Fruit fly (Drosophila melanogaster) Kc167 (cell line): Measurements from ENCODE around the gene Sik2.

Experiments
- Myc ChIP-seq: fragments of >200 bp; optimal IDR thresholded peaks from 2 replicates; lab custom pipeline; 2017; ENCODE audit warnings: missing external identifiers
- Sin3A ChIP-seq: fragments of >200 bp; optimal IDR thresholded peaks from 2 replicates; lab custom pipeline; 2018; ENCODE audit warnings: missing external identifiers
- h ChIP-seq: fragments of >200 bp; optimal IDR thresholded peaks from 3 replicates; lab custom pipeline; 2018; ENCODE audit warnings: missing external identifiers
- insv ChIP-seq: fragments of >200 bp; optimal IDR thresholded peaks from 3 replicates; lab custom pipeline; 2018; ENCODE audit warnings: missing external identifiers
- psq ChIP-seq: fragments of >200 bp; optimal IDR thresholded peaks from 2 replicates; lab custom pipeline; 2017; ENCODE audit warnings: missing external identifiers
- ttk ChIP-seq: sonication (Bioruptor generic); optimal IDR thresholded peaks from 2 replicates; lab custom pipeline; 2017; ENCODE audit warnings: missing external identifiers

Sik2 gene

DNA sequence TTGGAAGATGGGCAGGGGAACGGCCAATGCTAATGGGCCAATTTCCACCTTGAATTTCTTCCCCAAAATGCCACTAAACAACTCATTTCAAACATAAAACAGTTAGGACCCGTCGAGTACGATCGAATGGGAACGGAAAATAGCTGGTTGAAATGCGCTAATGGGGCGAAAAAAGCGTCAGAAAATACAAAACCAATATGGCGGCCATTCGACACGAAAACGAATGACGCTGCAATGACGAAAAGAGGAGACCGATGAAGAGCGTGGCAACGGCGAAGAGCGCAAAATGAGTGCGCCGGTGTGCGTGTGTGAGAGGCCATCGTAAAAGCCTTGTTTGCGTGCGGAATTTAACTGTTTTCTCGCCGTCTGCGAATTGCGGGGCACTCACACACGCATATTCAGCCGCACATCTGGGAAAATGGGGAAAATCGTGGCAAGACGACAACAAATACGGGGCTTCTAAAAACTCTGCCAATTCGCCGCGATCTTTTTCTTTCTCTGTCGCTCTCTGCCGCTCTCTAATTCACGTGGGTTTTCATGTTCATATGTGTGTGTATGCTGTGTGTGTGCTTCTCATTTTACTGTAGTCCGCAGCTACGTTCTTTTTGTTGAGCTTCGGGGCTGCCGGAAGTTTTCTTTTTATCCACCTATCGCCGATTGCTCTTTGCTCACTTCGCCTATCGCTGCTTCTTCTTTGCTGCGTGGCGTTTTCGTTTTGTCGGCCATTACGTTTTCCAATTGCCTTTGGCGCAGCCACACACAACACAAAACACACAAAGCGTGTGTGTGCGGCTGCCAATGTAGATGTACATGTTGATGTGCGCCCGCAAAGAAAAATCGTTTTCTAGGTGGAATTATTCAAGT is 51.5 kb downstream of the Sik2 start, which contains the start of gene east:
Gene east, plus strand, starts transcription at position 851 of the 864 bp plus-strand sequence.
- no peak for TF ChIP-seq insv (lab: Kevin White, UChicago)
- peak; percentile 57 for TF ChIP-seq psq (lab: Kevin White, UChicago)
- no peak for TF ChIP-seq ttk (lab: Kevin White, UChicago)
- TF ChIP-seq h (lab: Kevin White, UChicago), result no peak
- no peak for TF ChIP-seq Sin3A (lab: Kevin White, UChicago)

DNA sequence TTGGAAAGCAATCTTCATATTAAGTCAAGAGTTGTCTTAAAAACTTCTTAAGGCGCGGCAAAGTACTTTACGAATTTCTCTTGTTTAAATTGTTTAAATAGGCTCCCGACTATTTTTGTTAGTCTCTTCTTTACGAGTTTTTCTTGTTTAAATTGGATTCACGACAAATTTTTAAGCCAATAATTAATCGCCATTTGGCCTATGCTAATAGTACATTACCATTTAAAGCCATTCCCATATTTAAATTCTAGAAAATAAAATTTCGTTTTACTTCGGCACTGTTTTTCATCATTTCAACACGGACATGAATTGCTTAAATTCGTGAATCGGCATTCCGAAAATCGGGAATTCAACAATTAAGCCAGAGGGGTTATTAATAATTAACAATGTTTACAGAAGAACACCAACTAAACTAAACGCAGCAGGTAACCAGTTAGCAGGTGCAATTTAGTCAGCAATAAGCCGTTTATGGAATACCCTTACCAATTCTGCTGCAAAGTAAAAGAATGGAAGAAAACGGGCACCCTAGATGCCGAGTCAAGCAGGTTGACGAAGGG is 52.2 kb downstream of the Sik2 start:
- TF ChIP-seq h (lab: Kevin White, UChicago), result no peak
- no peak for TF ChIP-seq insv (lab: Kevin White, UChicago)
- TF ChIP-seq Sin3A (lab: Kevin White, UChicago), result no peak
- no peak for TF ChIP-seq ttk (lab: Kevin White, UChicago)
- TF ChIP-seq psq (lab: Kevin White, UChicago), result no peak
- no peak for TF ChIP-seq Myc

DNA sequence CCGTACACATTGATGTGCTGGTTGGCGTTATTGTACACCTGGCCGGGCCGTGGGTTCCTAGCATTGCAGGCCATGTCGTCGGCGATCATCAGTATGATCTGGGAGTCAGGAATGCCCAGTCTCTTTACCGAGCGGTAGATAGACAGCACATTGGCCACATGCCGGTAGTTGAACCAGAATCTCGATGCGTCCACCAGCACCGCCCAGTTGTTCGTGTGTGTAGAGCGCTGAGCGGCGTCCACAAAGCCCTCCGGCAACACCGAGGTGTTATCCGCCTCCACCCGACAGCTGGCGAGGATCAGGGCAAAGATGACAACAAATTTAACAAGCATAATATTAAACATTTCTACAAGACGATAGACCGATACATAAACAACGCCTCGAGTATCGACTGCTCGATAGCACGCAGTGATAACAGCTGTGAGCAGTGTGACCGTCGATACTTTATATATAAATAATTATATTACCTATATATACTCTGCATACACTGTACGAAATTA is 52.7 kb downstream of the Sik2 start, which contains the start of gene PIG-K:
Gene PIG-K, minus strand, starts transcription at position 412 of the 500 bp plus-strand sequence.
- no peak for TF ChIP-seq Myc
- no peak for TF ChIP-seq ttk (lab: Kevin White, UChicago)
- no peak for TF ChIP-seq h (lab: Kevin White, UChicago)
- TF ChIP-seq insv (lab: Kevin White, UChicago), result no peak
- TF ChIP-seq Sin3A (lab: Kevin White, UChicago), result no peak
- TF ChIP-seq psq (lab: Kevin White, UChicago), result no peak

DNA sequence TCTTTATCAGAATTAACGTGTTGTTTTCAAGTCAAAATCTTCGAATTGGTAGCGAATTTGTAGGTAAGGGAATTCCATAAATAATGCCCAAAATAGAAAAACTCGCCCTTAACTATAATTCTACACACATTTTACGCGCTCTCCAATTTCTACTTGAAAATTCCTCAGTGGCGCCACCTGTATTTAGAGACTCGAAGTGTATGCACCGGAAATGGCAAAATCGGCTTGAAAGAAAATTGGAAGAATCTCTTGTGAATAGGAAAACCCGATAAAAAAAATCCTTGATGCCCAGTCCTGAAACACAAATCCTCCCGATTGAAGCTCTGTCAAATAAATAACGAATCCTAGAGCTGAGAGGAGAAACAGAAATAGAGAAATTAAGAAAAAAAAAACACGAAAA is 55.9 kb downstream of the Sik2 start:
- TF ChIP-seq Sin3A (lab: Kevin White, UChicago) (no peak), Myc (no peak), ttk (lab: Kevin White, UChicago) (no peak), psq (lab: Kevin White, UChicago) (no peak), insv (lab: Kevin White, UChicago) (no peak)
